Fruit fly (Drosophila melanogaster): ENCODE data around the gene RfC3.
A peak's percentile ranks its signal among the peaks of the same experiment; 100 is the strongest.

- TF ChIP-seq Gug (GFP tag; IDR thresholded peaks at IDR 0.05) (no peak), Blimp-1 (GFP tag; optimal IDR thresholded peaks at IDR 0.05) (peak; percentile 17), spab (GFP tag; optimal IDR thresholded peaks at IDR 0.05) (no peak), CG10631 (GFP tag; optimal IDR thresholded peaks at IDR 0.05) (no peak), CG6854 (GFP tag; optimal IDR thresholded peaks at IDR 0.05) (no peak), Eip93F (GFP tag; optimal IDR thresholded peaks at IDR 0.05) (peak; percentile 21), CG11294 (GFP tag; IDR thresholded peaks at IDR 0.05) (no peak), fkh (GFP tag; optimal IDR thresholded peaks at IDR 0.05) (peak; percentile 47), Sox102F (GFP tag; optimal IDR thresholded peaks at IDR 0.05) (peak; percentile 4)
Measured at dm6 chr2L:10387869-10388726, 30.9 kb upstream of the RfC3 start, which contains the start of gene da.
